Worm (Caenorhabditis elegans): ENCODE results near the gene ram-2.

DNA sequence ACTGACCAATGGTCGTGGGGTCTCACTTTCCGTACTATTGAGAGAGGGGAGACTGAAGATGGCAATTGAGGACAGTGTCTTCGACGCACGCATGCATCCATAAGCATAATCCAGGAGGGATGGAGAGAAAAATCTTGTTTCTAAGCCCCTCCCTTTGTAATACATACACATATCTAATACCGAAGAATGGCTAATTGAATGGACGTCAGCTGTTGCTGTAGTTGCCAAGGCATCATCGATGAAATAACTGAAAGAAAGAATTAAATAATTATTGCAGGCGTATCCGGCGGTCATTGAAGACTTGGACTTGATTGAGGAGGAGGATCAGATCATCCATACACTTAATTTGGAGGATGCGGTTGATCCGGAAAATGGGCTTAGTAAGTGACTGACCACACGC is 8.9 kb upstream of the ram-2 start, which contains the start of gene F33A8.7:
- no peak for TF ChIP-seq F13C5.2 (tag; optimal IDR thresholded peaks at IDR 0.05)
- no peak for TF ChIP-seq hmbx-1 (tag; optimal IDR thresholded peaks at IDR 0.05)
- TF ChIP-seq ceh-13 (GFP tag; optimal IDR thresholded peaks at IDR 0.05): no peak
- no peak for TF ChIP-seq ama-1 (optimal IDR thresholded peaks at IDR 0.05)
- TF ChIP-seq sea-1 (GFP tag; conservative IDR thresholded peaks at IDR 0.05): no peak
- TF ChIP-seq flt-1 (GFP tag; IDR thresholded peaks at IDR 0.05): no peak
- no peak for TF ChIP-seq ets-7 (tag; optimal IDR thresholded peaks at IDR 0.05)

Data from whole organism, early embryonic.